Fruit fly (Drosophila melanogaster) whole organism: ENCODE measurements around the gene Ms.

ENCODE experiments used
- CG8478 ChIP-seq: fragments of >200 bp; optimal IDR thresholded peaks from 2 replicates; lab custom pipeline; 2018; ENCODE audit warnings: inconsistent platforms
- Dll ChIP-seq: fragments of >200 bp; optimal IDR thresholded peaks from 2 replicates; lab custom pipeline; 2017
- EcR ChIP-seq, 2 experiments: fragments of >200 bp; optimal IDR thresholded peaks; 2 replicates each; lab custom pipeline; 2017; ENCODE audit warnings: missing biosample characterization in 2 of 2, missing genetic modification characterization in 2 of 2, missing genetic modification reagents in 2 of 2
- pan ChIP-seq: fragments of >200 bp; optimal IDR thresholded peaks from 2 replicates; lab custom pipeline; 2017
- psq ChIP-seq: fragments of >200 bp; optimal IDR thresholded peaks from 2 replicates; lab custom pipeline; 2017
- usp ChIP-seq: fragments of >200 bp; optimal IDR thresholded peaks from 2 replicates; lab custom pipeline; 2017; ENCODE audit warnings: missing biosample characterization, missing genetic modification characterization, mixed read lengths

Gene Ms

dm6 chr3R:24362838-24363237 is 21.5 kb downstream of the Ms start, which contains the start of gene CG33340:
Gene CG33340 (plus strand): TSS chr3R:24363138.
- TF ChIP-seq usp (no peak), CG8478 (lab: Kevin White, UChicago) (no peak), psq (lab: Kevin White, UChicago) (no peak)

dm6 chr3R:24364880-24365604 is 23.7 kb downstream of the Ms start, which contains the start of the genes CG17784 and CG13613:
Gene CG17784 (minus strand): TSS chr3R:24364980.
Gene CG13613 (plus strand): TSS chr3R:24365554.
- TF ChIP-seq Dll (lab: Kevin White, UChicago) (no peak), psq (lab: Kevin White, UChicago) (no peak), CG8478 (lab: Kevin White, UChicago) (no peak), EcR (GFP tag; optimal IDR thresholded peaks at IDR 0.05; lab: Kevin White, UChicago) (no peak), pan (no peak), usp (no peak)

- TF ChIP-seq Dll (lab: Kevin White, UChicago), result no peak
- TF ChIP-seq usp, result no peak
- no peak for TF ChIP-seq pan
- no peak for TF ChIP-seq CG8478 (lab: Kevin White, UChicago)
- TF ChIP-seq psq (lab: Kevin White, UChicago), result no peak
- no peak for TF ChIP-seq EcR (GFP tag; optimal IDR thresholded peaks at IDR 0.05; lab: Kevin White, UChicago)
Measured at dm6 chr3R:24367120-24367519, 25.8 kb downstream of the Ms start, which contains the start of gene CG42811. Gene CG42811 (minus strand): TSS chr3R:24367220.

- TF ChIP-seq psq (lab: Kevin White, UChicago) (no peak), EcR (GFP tag; optimal IDR thresholded peaks at IDR 0.05; lab: Kevin White, UChicago) (no peak), CG8478 (lab: Kevin White, UChicago) (no peak), Dll (lab: Kevin White, UChicago) (no peak), pan (no peak), usp (no peak)
Measured at dm6 chr3R:24368064-24368463, 26.7 kb downstream of the Ms start, which contains the start of the genes CG42812 and CG33341. Gene CG42812 (minus strand): TSS chr3R:24368164. Gene CG33341 (plus strand): TSS chr3R:24368358.

- no peak for TF ChIP-seq Dll (lab: Kevin White, UChicago)
- no peak for TF ChIP-seq psq (lab: Kevin White, UChicago)
- TF ChIP-seq usp, result no peak
- no peak for TF ChIP-seq EcR (GFP tag; optimal IDR thresholded peaks at IDR 0.05; lab: Kevin White, UChicago)
- TF ChIP-seq pan, result no peak
- TF ChIP-seq CG8478 (lab: Kevin White, UChicago), result no peak
Measured at dm6 chr3R:24369268-24369667, 27.9 kb downstream of the Ms start, which contains the start of gene CG13614. Gene CG13614 (plus strand): TSS chr3R:24369568.

dm6 chr3R:24372662-24373061 is 31.3 kb downstream of the Ms start, which contains the start of gene CG17782:
Gene CG17782 (minus strand): TSS chr3R:24372762.
- TF ChIP-seq psq (lab: Kevin White, UChicago) (no peak), pan (no peak), usp (no peak), EcR (GFP tag; optimal IDR thresholded peaks at IDR 0.05; lab: Kevin White, UChicago) (no peak), Dll (lab: Kevin White, UChicago) (no peak), CG8478 (lab: Kevin White, UChicago) (no peak)

dm6 chr3R:24375561-24375960 is 34.2 kb downstream of the Ms start, which contains the start of gene CG17781:
Gene CG17781 (minus strand): TSS chr3R:24375661.
- no peak for TF ChIP-seq psq (lab: Kevin White, UChicago)
- no peak for TF ChIP-seq pan
- no peak for TF ChIP-seq usp
- TF ChIP-seq CG8478 (lab: Kevin White, UChicago), result no peak
- no peak for TF ChIP-seq EcR (GFP tag; optimal IDR thresholded peaks at IDR 0.05; lab: Kevin White, UChicago)
- no peak for TF ChIP-seq Dll (lab: Kevin White, UChicago)

- TF ChIP-seq usp, result no peak
- no peak for TF ChIP-seq psq (lab: Kevin White, UChicago)
- no peak for TF ChIP-seq CG8478 (lab: Kevin White, UChicago)
- no peak for TF ChIP-seq Dll (lab: Kevin White, UChicago)
- TF ChIP-seq pan, result no peak
- no peak for TF ChIP-seq EcR (GFP tag; optimal IDR thresholded peaks at IDR 0.05; lab: Kevin White, UChicago)
Measured at dm6 chr3R:24376565-24376964, 35.2 kb downstream of the Ms start, which contains the start of gene CG33342. Gene CG33342 (plus strand): TSS chr3R:24376865.

- no peak for TF ChIP-seq Dll (lab: Kevin White, UChicago)
- no peak for TF ChIP-seq CG8478 (lab: Kevin White, UChicago)
- TF ChIP-seq psq (lab: Kevin White, UChicago), result no peak
- no peak for TF ChIP-seq EcR (GFP tag; optimal IDR thresholded peaks at IDR 0.05; lab: Kevin White, UChicago)
- TF ChIP-seq usp, result no peak
- TF ChIP-seq pan, result no peak
Measured at dm6 chr3R:24384952-24385351, 43.6 kb downstream of the Ms start, which contains the start of gene CG17780. Gene CG17780 (minus strand): TSS chr3R:24385052.

- TF ChIP-seq pan (no peak), psq (lab: Kevin White, UChicago) (no peak), EcR (GFP tag; optimal IDR thresholded peaks at IDR 0.05; lab: Kevin White, UChicago) (no peak), usp (no peak), CG8478 (lab: Kevin White, UChicago) (no peak), Dll (lab: Kevin White, UChicago) (no peak)
Measured at dm6 chr3R:24386434-24386833, 45.1 kb downstream of the Ms start.

- no peak for TF ChIP-seq CG8478 (lab: Kevin White, UChicago)
- no peak for TF ChIP-seq psq (lab: Kevin White, UChicago)
- TF ChIP-seq Dll (lab: Kevin White, UChicago), result no peak
- TF ChIP-seq EcR (GFP tag; optimal IDR thresholded peaks at IDR 0.05; lab: Kevin White, UChicago), result no peak
- TF ChIP-seq usp, result no peak
- TF ChIP-seq pan, result no peak
Measured at dm6 chr3R:24390239-24390638, 48.9 kb downstream of the Ms start, which contains the start of the genes CG5768 and CG13615. Gene CG5768 (minus strand): TSS chr3R:24390339. Gene CG13615 (plus strand): TSS chr3R:24390518.
